Fruit fly (Drosophila melanogaster) S2 (cell line): ENCODE data around the gene CG17109.

Source experiments
- CG8478 ChIP-seq: fragments of >200 bp; optimal IDR thresholded peaks from 2 replicates; lab custom pipeline; 2018
- CTCF ChIP-seq, 2 experiments: fragments of >200 bp; optimal IDR thresholded peaks; 2 replicates each; lab custom pipeline; 2018

The CG17109 gene

dm6 chr3R:23130884-23131283, 35.4 kb downstream of the CG17109 start:
- no peak for TF ChIP-seq CTCF (optimal IDR thresholded peaks at IDR 0.05; lab: Kevin White, UChicago)
- no peak for TF ChIP-seq CG8478 (lab: Kevin White, UChicago)

dm6 chr3R:23131341-23131884, 35.9 kb downstream of the CG17109 start:
- no peak for TF ChIP-seq CG8478 (lab: Kevin White, UChicago)
- TF ChIP-seq CTCF (optimal IDR thresholded peaks at IDR 0.05; lab: Kevin White, UChicago), result no peak

DNA sequence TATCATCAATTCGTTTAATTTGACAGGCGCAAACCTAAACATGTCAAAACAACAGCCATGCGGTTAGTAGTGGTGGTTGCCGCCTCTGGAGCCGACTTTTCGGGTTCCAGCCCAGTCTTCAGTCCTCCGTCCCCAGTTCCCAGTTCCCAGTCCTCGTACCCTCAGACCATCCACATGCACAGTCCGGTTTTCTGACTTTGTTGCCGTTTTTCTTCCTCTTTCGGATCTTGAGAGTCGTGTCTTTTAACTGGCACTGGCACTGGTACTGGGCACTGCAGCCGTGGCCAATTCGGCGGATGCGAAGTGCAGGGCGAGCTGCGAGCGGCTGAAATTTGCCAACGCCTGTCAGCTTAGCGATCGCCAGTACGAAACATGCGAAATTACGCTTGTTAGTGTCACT, 36.8 kb downstream of the CG17109 start:
- TF ChIP-seq CTCF (optimal IDR thresholded peaks at IDR 0.05; lab: Kevin White, UChicago) (no peak), CG8478 (lab: Kevin White, UChicago) (no peak)

DNA sequence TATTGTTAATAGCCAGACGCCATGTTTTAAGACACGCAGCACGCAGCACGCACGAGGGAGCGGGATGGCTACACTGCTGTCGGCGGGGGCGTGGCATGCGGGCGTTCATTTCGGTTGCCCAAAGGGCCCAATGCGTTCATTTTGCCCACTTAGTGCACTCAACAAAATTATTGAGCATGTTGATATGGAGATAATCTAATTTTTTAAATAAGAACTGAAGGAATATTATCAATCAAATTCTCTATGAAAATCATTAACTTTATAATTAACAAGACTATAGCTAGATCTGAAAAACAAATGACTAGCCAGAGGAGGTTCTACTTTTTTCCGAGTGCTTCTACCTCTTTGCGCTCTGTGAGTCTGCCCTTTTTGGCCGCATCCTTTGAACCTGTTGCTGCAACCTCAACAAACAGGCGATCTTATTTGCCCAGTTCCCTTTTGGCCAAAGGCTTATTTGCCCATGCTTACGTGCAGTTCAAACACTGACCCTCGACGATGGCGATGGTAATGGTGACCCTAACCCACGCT, 37.9 kb downstream of the CG17109 start:
- TF ChIP-seq CTCF (optimal IDR thresholded peaks at IDR 0.05; lab: Kevin White, UChicago) (no peak), CG8478 (lab: Kevin White, UChicago) (no peak)

- TF ChIP-seq CTCF (optimal IDR thresholded peaks at IDR 0.05; lab: Kevin White, UChicago) (no peak), CG8478 (lab: Kevin White, UChicago) (no peak)
These were observed 39.2 kb downstream of the CG17109 start for dm6 chr3R:23134690-23135089.

DNA sequence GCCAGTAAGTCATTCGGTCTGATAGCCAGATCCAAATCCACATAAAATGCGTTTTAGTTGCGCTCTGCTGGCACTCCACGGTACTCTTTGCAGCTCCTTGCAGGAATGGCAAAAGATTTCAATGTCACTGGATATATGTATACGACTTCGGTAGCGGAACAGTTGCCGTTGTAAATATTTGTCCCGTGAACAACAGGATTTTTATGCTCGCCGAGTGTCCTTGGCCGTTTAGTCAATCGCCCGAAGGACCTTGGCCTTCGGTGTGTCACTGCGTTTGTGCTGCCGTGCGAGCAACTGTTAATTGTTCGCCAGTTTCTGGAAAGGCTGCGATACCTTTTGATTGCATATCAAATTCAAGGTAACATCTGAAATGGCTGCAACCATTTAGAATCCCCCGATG, 42.9 kb downstream of the CG17109 start:
- TF ChIP-seq CTCF (optimal IDR thresholded peaks at IDR 0.05; lab: Kevin White, UChicago) (no peak), CG8478 (lab: Kevin White, UChicago) (no peak)

dm6 chr3R:23138992-23139633, 43.6 kb downstream of the CG17109 start:
- TF ChIP-seq CTCF (optimal IDR thresholded peaks at IDR 0.05; lab: Kevin White, UChicago) (no peak), CG8478 (lab: Kevin White, UChicago) (no peak)

dm6 chr3R:23139634-23140010, 44.1 kb downstream of the CG17109 start:
- TF ChIP-seq CG8478 (lab: Kevin White, UChicago), result no peak
- no peak for TF ChIP-seq CTCF (optimal IDR thresholded peaks at IDR 0.05; lab: Kevin White, UChicago)

- no peak for TF ChIP-seq CG8478 (lab: Kevin White, UChicago)
- no peak for TF ChIP-seq CTCF (optimal IDR thresholded peaks at IDR 0.05; lab: Kevin White, UChicago)
These were observed 44.8 kb downstream of the CG17109 start for dm6 chr3R:23140280-23140679.

DNA sequence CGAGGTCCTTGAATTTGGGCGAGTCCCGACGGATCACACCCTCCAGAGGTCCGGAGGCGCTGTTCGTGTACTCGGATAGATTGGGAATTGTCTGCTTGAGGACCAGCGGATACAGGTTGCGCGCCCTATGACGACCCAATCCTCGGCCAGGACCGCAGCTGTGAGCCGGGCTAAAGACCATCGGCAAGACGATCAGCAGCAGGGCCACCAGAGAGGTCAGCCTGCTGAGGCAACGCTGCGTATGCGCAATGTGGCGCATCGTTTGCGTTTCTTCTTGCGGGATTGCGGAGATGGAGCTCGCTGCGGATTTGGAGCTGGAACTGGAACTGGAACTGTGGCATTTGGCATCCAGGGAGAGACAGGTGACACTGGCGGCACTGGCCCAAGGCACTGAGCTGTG, 45.6 kb downstream of the CG17109 start:
- no peak for TF ChIP-seq CG8478 (lab: Kevin White, UChicago)
- TF ChIP-seq CTCF (optimal IDR thresholded peaks at IDR 0.05; lab: Kevin White, UChicago), result no peak

DNA sequence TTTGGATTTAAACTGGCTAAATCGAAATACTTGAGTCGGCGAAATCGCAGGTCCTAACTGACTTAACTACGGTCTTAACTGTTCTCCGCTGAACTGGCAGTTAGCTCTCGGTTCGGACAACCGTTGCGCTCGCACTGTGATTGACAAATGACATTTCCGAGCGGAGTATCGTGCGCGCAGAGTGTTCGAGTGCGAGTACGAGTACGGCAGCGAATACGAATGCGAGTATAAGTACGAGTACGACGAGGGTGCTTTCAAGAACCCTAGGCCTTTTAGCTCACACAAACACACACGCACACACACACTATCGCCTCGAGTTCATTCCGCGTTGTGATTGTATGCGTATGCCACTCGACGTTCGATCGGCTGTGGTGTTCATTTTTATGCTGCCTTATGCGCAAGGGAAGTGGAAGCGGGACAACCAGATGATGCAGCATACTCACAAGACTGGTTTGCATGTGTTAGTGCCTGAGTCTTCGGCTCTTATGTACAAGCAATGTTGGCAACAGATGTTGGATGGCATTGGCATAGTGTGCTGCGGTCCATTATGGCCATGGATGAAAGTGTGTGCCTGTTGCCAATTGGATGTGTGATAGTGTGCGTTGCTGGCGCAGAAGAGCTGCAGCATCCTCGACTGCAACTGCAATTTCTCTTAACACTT, 46.3 kb downstream of the CG17109 start, which contains the start of gene hh:
Gene hh (minus strand): TSS at position 229 of the 661 bp plus-strand sequence.
- TF ChIP-seq CG8478 (lab: Kevin White, UChicago) (no peak), CTCF (optimal IDR thresholded peaks at IDR 0.05; lab: Kevin White, UChicago) (no peak)

DNA sequence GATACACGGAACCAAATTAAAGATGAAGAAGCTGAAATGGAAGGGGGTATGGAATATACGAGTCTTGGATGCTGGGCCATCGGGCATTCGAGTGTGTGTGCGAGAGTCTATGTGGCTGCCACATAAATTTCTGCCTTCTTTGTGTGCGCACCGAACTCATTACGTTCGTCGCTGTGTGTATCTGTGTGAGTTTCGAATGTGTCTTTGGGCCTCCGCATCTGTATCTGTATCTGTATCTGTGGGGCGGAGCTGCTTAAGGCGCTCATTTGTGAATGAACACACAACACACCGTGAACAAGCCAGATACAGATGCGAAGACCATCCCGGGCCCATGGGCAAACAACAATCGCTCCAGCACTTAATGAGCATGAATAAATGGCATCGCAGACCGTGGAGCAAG, 48.0 kb downstream of the CG17109 start:
- TF ChIP-seq CTCF (optimal IDR thresholded peaks at IDR 0.05; lab: Kevin White, UChicago) (no peak), CG8478 (lab: Kevin White, UChicago) (no peak)

- TF ChIP-seq CG8478 (lab: Kevin White, UChicago) (no peak), CTCF (optimal IDR thresholded peaks at IDR 0.05; lab: Kevin White, UChicago) (no peak)
These were observed 49.2 kb downstream of the CG17109 start for dm6 chr3R:23144654-23145053.

DNA sequence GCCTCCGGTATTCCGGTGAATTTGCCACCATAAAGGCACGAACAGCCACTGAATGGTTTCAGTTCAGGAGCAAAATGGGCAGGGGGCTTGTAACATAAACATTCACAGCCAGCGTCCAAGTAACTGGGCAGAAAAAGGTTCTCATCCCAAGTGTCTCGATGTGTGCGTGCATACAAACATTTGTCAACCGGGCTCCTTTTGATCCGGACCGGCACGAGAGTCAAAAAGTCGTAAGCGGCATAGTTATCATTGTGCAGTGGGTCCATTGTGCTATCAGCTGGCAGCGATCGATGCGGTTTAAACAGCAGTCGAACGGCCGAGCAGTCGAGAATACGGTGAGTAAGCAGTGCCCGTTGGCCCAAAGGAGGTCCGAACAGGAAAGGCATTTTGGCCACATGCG, 50.2 kb downstream of the CG17109 start:
- TF ChIP-seq CTCF (optimal IDR thresholded peaks at IDR 0.05; lab: Kevin White, UChicago) (no peak), CG8478 (lab: Kevin White, UChicago) (no peak)
